Worm (Caenorhabditis elegans) whole organism, mixed stage, embryonic: ENCODE data around the gene C56A3.5.

Experiments
- blmp-1 ChIP-seq: fragments of 150-350 bp; optimal IDR thresholded peaks from 2 replicates; lab custom pipeline; 2014; ENCODE audit warnings: missing biosample characterization, missing genetic modification characterization
- ceh-39 ChIP-seq: fragments of 150-350 bp; optimal IDR thresholded peaks from 2 replicates; lab custom pipeline; 2014; ENCODE audit warnings: missing biosample characterization, missing genetic modification characterization
- ceh-43 ChIP-seq: fragments of 200-800 bp; sonication (Bioruptor generic); optimal IDR thresholded peaks from 2 replicates; lab custom pipeline; 2018; ENCODE audit warnings: mild to moderate bottlenecking, missing genetic modification characterization, moderate library complexity, missing compliant biosample characterization
- ces-1 ChIP-seq: fragments of 150-350 bp; optimal IDR thresholded peaks from 2 replicates; lab custom pipeline; 2014; ENCODE audit warnings: missing biosample characterization, missing genetic modification reagents, missing genetic modification characterization
- cnd-1 ChIP-seq: fragments of 200-800 bp; sonication (Bioruptor generic); optimal IDR thresholded peaks from 2 replicates; lab custom pipeline; 2018; ENCODE audit warnings: mild to moderate bottlenecking, missing genetic modification characterization, missing compliant biosample characterization
- drap-1 ChIP-seq: fragments of 200-800 bp; sonication (Bioruptor generic); optimal IDR thresholded peaks from 3 replicates; lab custom pipeline; 2018; ENCODE audit warnings: mild to moderate bottlenecking, missing genetic modification characterization, missing compliant biosample characterization
- elt-1 ChIP-seq: sonication (generic microtip); optimal IDR thresholded peaks from 2 replicates; lab custom pipeline; 2017; ENCODE audit warnings: missing genetic modification characterization, mild to moderate bottlenecking, missing compliant biosample characterization, antibody characterized with exemption, moderate library complexity, borderline replicate concordance; ENCODE audit not compliant: insufficient read depth
- elt-3 ChIP-seq: fragments of 150-350 bp; optimal IDR thresholded peaks from 2 replicates; lab custom pipeline; 2014; ENCODE audit warnings: missing biosample characterization, missing genetic modification characterization
- flh-1 ChIP-seq: fragments of 200-800 bp; sonication (Bioruptor generic); optimal IDR thresholded peaks from 2 replicates; lab custom pipeline; 2018; ENCODE audit warnings: mild to moderate bottlenecking, missing genetic modification characterization, moderate library complexity, missing compliant biosample characterization
- ham-2 ChIP-seq: fragments of 200-800 bp; sonication (Bioruptor generic); optimal IDR thresholded peaks from 2 replicates; lab custom pipeline; 2018; ENCODE audit warnings: mild to moderate bottlenecking, missing genetic modification characterization, missing compliant biosample characterization
- hlh-1 ChIP-seq: fragments of 150-350 bp; optimal IDR thresholded peaks from 2 replicates; lab custom pipeline; 2014; ENCODE audit warnings: missing biosample characterization, missing genetic modification reagents, missing genetic modification characterization
- lin-13 ChIP-seq: fragments of 150-350 bp; optimal IDR thresholded peaks from 2 replicates; lab custom pipeline; 2014; ENCODE audit warnings: missing biosample characterization, missing genetic modification characterization
- lin-32 ChIP-seq: fragments of 200-800 bp; sonication (Bioruptor generic); optimal IDR thresholded peaks from 2 replicates; lab custom pipeline; 2018; ENCODE audit warnings: mild to moderate bottlenecking, missing genetic modification characterization, missing compliant biosample characterization
- lsy-2 ChIP-seq: fragments of 150-350 bp; optimal IDR thresholded peaks from 2 replicates; lab custom pipeline; 2014; ENCODE audit warnings: missing biosample characterization, missing genetic modification characterization
- mab-5 ChIP-seq: fragments of 150-350 bp; optimal IDR thresholded peaks from 2 replicates; lab custom pipeline; 2014; ENCODE audit warnings: missing biosample characterization, missing genetic modification characterization
- mep-1 ChIP-seq: fragments of 150-350 bp; optimal IDR thresholded peaks from 2 replicates; lab custom pipeline; 2017; ENCODE audit warnings: missing biosample characterization, missing genetic modification reagents, missing genetic modification characterization, inconsistent platforms
- mls-2 ChIP-seq: sonication (generic microtip); optimal IDR thresholded peaks from 2 replicates; lab custom pipeline; 2016; ENCODE audit warnings: mild to moderate bottlenecking, missing genetic modification characterization, moderate library complexity, missing compliant biosample characterization
- nhr-12 ChIP-seq: fragments of 150-350 bp; optimal IDR thresholded peaks from 2 replicates; lab custom pipeline; 2014; ENCODE audit warnings: missing biosample characterization, missing genetic modification characterization
- nhr-2 ChIP-seq: fragments of 150-350 bp; optimal IDR thresholded peaks from 2 replicates; lab custom pipeline; 2014; ENCODE audit warnings: missing biosample characterization, missing genetic modification characterization
- nhr-28 ChIP-seq: fragments of 150-350 bp; optimal IDR thresholded peaks from 2 replicates; lab custom pipeline; 2014; ENCODE audit warnings: missing biosample characterization, missing genetic modification characterization
- nhr-76 ChIP-seq: sonication (generic microtip); optimal IDR thresholded peaks from 2 replicates; lab custom pipeline; 2017; ENCODE audit warnings: missing biosample characterization, missing genetic modification characterization
- pha-4 ChIP-seq: fragments of 150-350 bp; optimal IDR thresholded peaks from 2 replicates; lab custom pipeline; 2018; ENCODE audit warnings: missing biosample characterization, missing genetic modification reagents, missing genetic modification characterization
- sem-2 ChIP-seq: fragments of 200-800 bp; sonication (Bioruptor generic); optimal IDR thresholded peaks from 2 replicates; lab custom pipeline; 2018; ENCODE audit warnings: mild to moderate bottlenecking, missing genetic modification characterization, missing compliant biosample characterization
- snpc-4 ChIP-seq: fragments of 150-350 bp; optimal IDR thresholded peaks from 2 replicates; lab custom pipeline; 2014; ENCODE audit warnings: missing biosample characterization, missing genetic modification characterization
- sptf-1 ChIP-seq: sonication (generic microtip); optimal IDR thresholded peaks from 2 replicates; lab custom pipeline; 2017; ENCODE audit warnings: mild to moderate bottlenecking, missing genetic modification characterization, moderate library complexity, missing compliant biosample characterization
- tbx-8 ChIP-seq: fragments of 200-800 bp; sonication (Bioruptor generic); optimal IDR thresholded peaks from 2 replicates; lab custom pipeline; 2018; ENCODE audit warnings: mild to moderate bottlenecking, missing genetic modification characterization, moderate library complexity, missing compliant biosample characterization
- unc-120 ChIP-seq: sonication (generic microtip); optimal IDR thresholded peaks from 2 replicates; lab custom pipeline; 2017; ENCODE audit warnings: missing genetic modification characterization, missing compliant biosample characterization; ENCODE audit not compliant: poor library complexity, severe bottlenecking
- unc-39 ChIP-seq: fragments of 150-350 bp; optimal IDR thresholded peaks from 2 replicates; lab custom pipeline; 2014; ENCODE audit warnings: missing biosample characterization, missing genetic modification characterization
- unc-62 ChIP-seq: fragments of 150-350 bp; optimal IDR thresholded peaks from 2 replicates; lab custom pipeline; 2014; ENCODE audit warnings: missing biosample characterization, missing genetic modification reagents, missing genetic modification characterization
- zip-8 ChIP-seq: fragments of 150-350 bp; optimal IDR thresholded peaks from 2 replicates; lab custom pipeline; 2014; ENCODE audit warnings: missing biosample characterization, missing genetic modification characterization
- ztf-11 ChIP-seq: fragments of 150-350 bp; optimal IDR thresholded peaks from 2 replicates; lab custom pipeline; 2014; ENCODE audit warnings: missing biosample characterization, missing genetic modification characterization

Gene C56A3.5

ce11 chrV:13576828-13577227, 25.1 kb downstream of the C56A3.5 start:
- TF ChIP-seq snpc-4 (tag; lab: Kevin White, UChicago) (no peak), unc-39 (tag; lab: Kevin White, UChicago) (no peak), nhr-76 (tag; lab: Kevin White, UChicago) (no peak), hlh-1 (tag; lab: Kevin White, UChicago) (no peak), ztf-11 (tag; lab: Kevin White, UChicago) (no peak), sem-2 (GFP tag; lab: Kevin White, UChicago) (no peak), nhr-12 (tag; lab: Kevin White, UChicago) (no peak), sptf-1 (tag; lab: Kevin White, UChicago) (no peak), elt-3 (no peak), unc-62 (no peak), mab-5 (no peak), nhr-2 (tag; lab: Kevin White, UChicago) (no peak), lin-32 (GFP tag; lab: Kevin White, UChicago) (no peak), mls-2 (no peak), lsy-2 (tag; lab: Kevin White, UChicago) (no peak), mep-1 (tag; lab: Kevin White, UChicago) (no peak)
- TF ChIP-seq, all 35 proteins: peak for 0

ce11 chrV:13577463-13577862, 25.7 kb downstream of the C56A3.5 start:
- TF ChIP-seq lin-13 (tag; lab: Kevin White, UChicago) (no peak), zip-8 (no peak), cnd-1 (no peak), snpc-4 (tag; lab: Kevin White, UChicago) (no peak), ces-1 (GFP tag; lab: Kevin White, UChicago) (no peak), drap-1 (GFP tag; lab: Kevin White, UChicago) (no peak), ceh-39 (tag; lab: Kevin White, UChicago) (no peak), nhr-28 (tag; lab: Kevin White, UChicago) (no peak), tbx-8 (GFP tag; lab: Kevin White, UChicago) (no peak), ham-2 (GFP tag; lab: Kevin White, UChicago) (no peak), mep-1 (tag; lab: Kevin White, UChicago) (no peak), unc-120 (tag; lab: Kevin White, UChicago) (no peak)

DNA sequence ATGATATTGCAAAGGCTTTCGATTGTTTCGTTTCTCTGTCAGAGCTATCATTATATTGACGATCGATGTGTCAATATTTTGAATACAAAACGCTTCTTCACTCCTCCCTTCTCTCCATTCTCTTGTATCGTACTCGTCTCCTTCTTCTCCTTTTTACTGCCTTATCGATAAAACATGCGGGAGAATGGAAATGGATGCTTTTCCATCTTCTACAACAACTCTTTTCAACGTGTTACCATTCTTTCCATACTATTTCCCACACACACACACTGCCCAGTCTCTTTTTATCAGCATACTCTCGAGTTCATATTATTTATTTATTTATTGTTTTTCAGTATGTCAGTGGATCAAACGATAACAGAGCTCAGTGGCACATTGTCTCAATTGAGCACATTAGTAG, 26.9 kb downstream of the C56A3.5 start, which contains the start of gene C50B8.6:
TSS of gene C50B8.6 (plus strand) at position 336 of the 400 bp plus-strand sequence.
- TF ChIP-seq pha-4, result no peak
- TF ChIP-seq sptf-1 (tag; lab: Kevin White, UChicago), result no peak
- TF ChIP-seq flh-1 (GFP tag; lab: Kevin White, UChicago), result no peak
- no peak for TF ChIP-seq blmp-1 (tag; lab: Kevin White, UChicago)
- TF ChIP-seq ceh-39 (tag; lab: Kevin White, UChicago), result no peak
- TF ChIP-seq mls-2, result no peak
- no peak for TF ChIP-seq nhr-12 (tag; lab: Kevin White, UChicago)
- no peak for TF ChIP-seq nhr-28 (tag; lab: Kevin White, UChicago)

DNA sequence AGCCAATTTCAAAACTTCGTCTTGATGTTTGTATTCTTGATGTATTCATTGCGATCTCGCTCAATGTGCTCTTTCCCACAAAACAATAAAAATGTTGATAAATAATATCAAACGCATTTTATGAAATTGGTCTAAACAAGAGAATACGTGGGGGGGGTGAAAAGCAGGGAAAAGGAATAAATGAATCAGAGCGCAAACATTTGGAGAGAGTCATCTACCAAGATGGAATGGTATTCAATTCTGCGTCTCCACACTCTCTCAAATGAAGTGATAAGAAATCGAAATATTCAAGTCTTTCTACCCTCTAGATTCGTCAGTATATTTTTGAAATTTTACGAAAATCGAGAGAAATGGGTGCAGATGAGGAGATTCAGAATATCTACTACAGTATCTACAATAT, 28.9 kb downstream of the C56A3.5 start, which contains the start of gene C50B8.5:
TSS of gene C50B8.5 (plus strand) at position 273 of the 400 bp plus-strand sequence.
- TF ChIP-seq lin-32 (GFP tag; lab: Kevin White, UChicago), result no peak
- TF ChIP-seq nhr-28 (tag; lab: Kevin White, UChicago), result no peak
- TF ChIP-seq ham-2 (GFP tag; lab: Kevin White, UChicago), result no peak
- no peak for TF ChIP-seq ztf-11 (tag; lab: Kevin White, UChicago)
- TF ChIP-seq mab-5, result no peak
- no peak for TF ChIP-seq nhr-2 (tag; lab: Kevin White, UChicago)
- no peak for TF ChIP-seq unc-39 (tag; lab: Kevin White, UChicago)
- TF ChIP-seq nhr-76 (tag; lab: Kevin White, UChicago), result no peak
- TF ChIP-seq cnd-1, result no peak
- TF ChIP-seq tbx-8 (GFP tag; lab: Kevin White, UChicago), result no peak
- no peak for TF ChIP-seq elt-1 (tag; lab: Kevin White, UChicago)
- TF ChIP-seq mls-2, result no peak
- no peak for TF ChIP-seq ceh-43 (GFP tag; lab: Kevin White, UChicago)
- TF ChIP-seq mep-1 (tag; lab: Kevin White, UChicago), result no peak
- TF ChIP-seq, all 35 proteins: peak for 0

DNA sequence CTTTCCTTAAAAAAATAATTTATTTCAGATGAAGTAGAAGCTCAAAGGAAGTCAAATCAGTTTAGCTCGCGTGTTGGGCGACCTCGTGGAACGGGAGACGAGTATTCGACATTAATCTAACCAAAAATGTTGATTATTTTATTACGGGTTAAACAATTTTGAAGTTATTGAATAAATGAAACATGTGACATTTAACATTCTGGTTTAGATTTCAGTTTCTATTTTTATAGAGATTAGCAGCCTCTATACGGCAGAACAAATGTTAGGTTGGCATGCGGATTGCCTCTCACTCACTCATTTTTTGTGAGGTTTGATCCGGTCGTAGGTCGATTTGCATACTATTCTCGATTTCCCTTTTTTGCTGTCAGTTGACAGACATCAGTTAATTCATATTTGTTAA, 32.7 kb downstream of the C56A3.5 start, which contains the start of gene F53F4.1:
TSS of gene F53F4.1 (plus strand) at position 301 of the 400 bp plus-strand sequence.
- no peak for TF ChIP-seq ztf-11 (tag; lab: Kevin White, UChicago)
- TF ChIP-seq, all 35 proteins: peak for 0
